Fruit fly (Drosophila melanogaster) whole organism, prepupa: Measurements from ENCODE around the gene CG3706.

Experiments used
- CG10631 ChIP-seq: fragments of 200-800 bp; sonication (Bioruptor generic); optimal IDR thresholded peaks from 2 replicates; lab custom pipeline; 2016; ENCODE audit warnings: missing biosample characterization, missing genetic modification characterization
- CG10669 ChIP-seq: fragments of 200-800 bp; sonication (Bioruptor generic); optimal IDR thresholded peaks from 3 replicates; lab custom pipeline; 2018; ENCODE audit warnings: missing biosample characterization, mild to moderate bottlenecking, missing genetic modification characterization, moderate library complexity
- CG11294 ChIP-seq: fragments of 200-800 bp; sonication (Bioruptor generic); IDR thresholded peaks from 2 replicates; pipeline ENCODE4 v1.3.6; 2022; ENCODE audit warnings: missing biosample characterization, missing genetic modification characterization
- CG11902 ChIP-seq: fragments of 200-800 bp; sonication (Bioruptor generic); optimal IDR thresholded peaks from 3 replicates; lab custom pipeline; 2016; ENCODE audit warnings: missing biosample characterization, missing genetic modification characterization
- CG1621 ChIP-seq: fragments of 200-800 bp; sonication (Bioruptor generic); optimal IDR thresholded peaks from 3 replicates; lab custom pipeline; 2018; ENCODE audit warnings: missing biosample characterization, mild to moderate bottlenecking, missing genetic modification characterization
- CG16779 ChIP-seq: fragments of 200-800 bp; sonication (Bioruptor generic); optimal IDR thresholded peaks from 3 replicates; lab custom pipeline; 2017; ENCODE audit warnings: missing biosample characterization, mild to moderate bottlenecking, missing genetic modification characterization
- CG32006 ChIP-seq: fragments of 200-800 bp; sonication (Bioruptor generic); optimal IDR thresholded peaks from 3 replicates; lab custom pipeline; 2017; ENCODE audit warnings: missing biosample characterization, mild to moderate bottlenecking, missing genetic modification characterization
- CG34406 ChIP-seq: fragments of 200-800 bp; sonication (Bioruptor generic); optimal IDR thresholded peaks from 3 replicates; lab custom pipeline; 2016; ENCODE audit warnings: missing biosample characterization, missing genetic modification characterization
- CG4318 ChIP-seq: fragments of 200-800 bp; sonication (Bioruptor generic); optimal IDR thresholded peaks from 3 replicates; lab custom pipeline; 2017; ENCODE audit warnings: missing biosample characterization, mild to moderate bottlenecking, missing genetic modification characterization
- CG6163 ChIP-seq: fragments of 200-800 bp; sonication (Bioruptor generic); IDR thresholded peaks from 3 replicates; pipeline ENCODE4 v1.3.6; 2022; ENCODE audit warnings: missing biosample characterization, missing genetic modification characterization
- CG6276 ChIP-seq: fragments of 200-800 bp; sonication (Bioruptor generic); optimal IDR thresholded peaks from 2 replicates; lab custom pipeline; 2017; ENCODE audit warnings: missing biosample characterization, mild to moderate bottlenecking, missing genetic modification characterization
- CG6808 ChIP-seq: fragments of 200-800 bp; sonication (Bioruptor generic); optimal IDR thresholded peaks from 3 replicates; lab custom pipeline; 2017; ENCODE audit warnings: missing biosample characterization, missing genetic modification characterization, mild to moderate bottlenecking, moderate library complexity, missing genetic modification reagents
- CG6854 ChIP-seq: fragments of 200-800 bp; sonication (Bioruptor generic); optimal IDR thresholded peaks from 2 replicates; lab custom pipeline; 2017; ENCODE audit warnings: missing biosample characterization, mild to moderate bottlenecking, missing genetic modification characterization
- CG8119 ChIP-seq: fragments of 200-800 bp; sonication (Bioruptor generic); IDR thresholded peaks from 3 replicates; pipeline ENCODE4 v1.3.6; 2022; ENCODE audit warnings: missing biosample characterization, missing genetic modification characterization
- CG8319 ChIP-seq: fragments of 200-800 bp; sonication (Bioruptor generic); optimal IDR thresholded peaks from 3 replicates; lab custom pipeline; 2016; ENCODE audit warnings: missing biosample characterization, missing genetic modification characterization
- CG9139 ChIP-seq: fragments of 200-800 bp; sonication (Bioruptor generic); optimal IDR thresholded peaks from 3 replicates; lab custom pipeline; 2017; ENCODE audit warnings: missing biosample characterization, mild to moderate bottlenecking, missing genetic modification characterization
- Eip75B ChIP-seq: fragments of 200-800 bp; sonication (Bioruptor generic); optimal IDR thresholded peaks from 3 replicates; lab custom pipeline; 2016; ENCODE audit warnings: missing biosample characterization, missing genetic modification characterization
- Eip78C ChIP-seq: fragments of 200-800 bp; sonication (Bioruptor generic); peaks from one replicate; lab custom pipeline; 2016; ENCODE audit warnings: missing biosample characterization, missing genetic modification characterization
- Eip93F ChIP-seq: fragments of 200-800 bp; sonication (Bioruptor generic); optimal IDR thresholded peaks from 2 replicates; lab custom pipeline; 2016; ENCODE audit warnings: missing biosample characterization, mild to moderate bottlenecking, missing genetic modification characterization
- Ets96B ChIP-seq: fragments of 200-800 bp; optimal IDR thresholded peaks from 2 replicates; lab custom pipeline; 2019; ENCODE audit warnings: missing biosample characterization, mild to moderate bottlenecking, missing genetic modification characterization, moderate library complexity
- Gug ChIP-seq: fragments of 200-800 bp; sonication (Bioruptor generic); IDR thresholded peaks from 2 replicates; pipeline ENCODE4 v1.3.6; 2022; ENCODE audit warnings: missing biosample characterization, missing genetic modification characterization
- Hr39 ChIP-seq: fragments of 200-800 bp; sonication (Bioruptor generic); optimal IDR thresholded peaks from 2 replicates; lab custom pipeline; 2016; ENCODE audit warnings: missing biosample characterization, missing genetic modification characterization
- Smox ChIP-seq: fragments of 200-800 bp; sonication (Bioruptor generic); optimal IDR thresholded peaks from 3 replicates; lab custom pipeline; 2016; ENCODE audit warnings: missing biosample characterization, missing genetic modification characterization
- Sox102F ChIP-seq: fragments of 200-800 bp; sonication (Bioruptor generic); optimal IDR thresholded peaks from 2 replicates; lab custom pipeline; 2016; ENCODE audit warnings: missing biosample characterization, mild to moderate bottlenecking, missing genetic modification characterization
- Sox14 ChIP-seq: fragments of 200-800 bp; sonication (Bioruptor generic); optimal IDR thresholded peaks from 3 replicates; lab custom pipeline; 2016; ENCODE audit warnings: missing biosample characterization, missing genetic modification characterization
- acj6 ChIP-seq: fragments of 200-800 bp; sonication (Bioruptor generic); optimal IDR thresholded peaks from 3 replicates; lab custom pipeline; 2016; ENCODE audit warnings: missing biosample characterization, missing genetic modification characterization
- dac ChIP-seq: fragments of 200-800 bp; sonication (Bioruptor generic); optimal IDR thresholded peaks from 2 replicates; lab custom pipeline; 2017; ENCODE audit warnings: missing biosample characterization, mild to moderate bottlenecking, missing genetic modification characterization
- esn ChIP-seq: fragments of 200-800 bp; sonication (Bioruptor generic); optimal IDR thresholded peaks from 2 replicates; lab custom pipeline; 2016; ENCODE audit warnings: missing biosample characterization, mild to moderate bottlenecking, missing genetic modification characterization, moderate library complexity
- fd59A ChIP-seq: fragments of 200-800 bp; sonication (Bioruptor generic); optimal IDR thresholded peaks from 2 replicates; lab custom pipeline; 2017; ENCODE audit warnings: missing biosample characterization, mild to moderate bottlenecking, missing genetic modification characterization, missing genetic modification reagents
- salr ChIP-seq, 2 experiments: fragments of 200-800 bp; sonication (Bioruptor generic); optimal IDR thresholded peaks; 3 replicates each; lab custom pipeline; 2016 to 2018; ENCODE audit warnings: missing biosample characterization in 2 of 2, missing genetic modification characterization in 2 of 2, mild to moderate bottlenecking in 1 of 2
- spab ChIP-seq: fragments of 200-800 bp; sonication (Bioruptor generic); optimal IDR thresholded peaks from 2 replicates; lab custom pipeline; 2017; ENCODE audit warnings: missing biosample characterization, mild to moderate bottlenecking, missing genetic modification characterization, missing genetic modification reagents
- svp ChIP-seq: fragments of 200-800 bp; sonication (Bioruptor generic); peaks from one replicate; lab custom pipeline; 2016; ENCODE audit warnings: missing biosample characterization, missing genetic modification characterization
- vri ChIP-seq: fragments of 200-800 bp; sonication (Bioruptor generic); optimal IDR thresholded peaks from 3 replicates; lab custom pipeline; 2016; ENCODE audit warnings: missing biosample characterization, mild to moderate bottlenecking, missing genetic modification characterization

The CG3706 gene

dm6 chrX:947450-948284, 15.4 kb upstream of the CG3706 start, which contains the start of gene CG3699 (continued):
- TF ChIP-seq CG4318 (GFP tag; lab: Kevin White, UChicago) (no peak), Hr39 (GFP tag; lab: Kevin White, UChicago) (peak; percentile 60), svp (peak; percentile 79), CG1621 (no peak), CG8119 (GFP tag; lab: Robert Waterston, UW) (no peak), CG11902 (GFP tag; lab: Kevin White, UChicago) (peak; percentile 30), CG32006 (peak; percentile 62), Eip75B (GFP tag; lab: Kevin White, UChicago) (peak; percentile 42), CG6854 (GFP tag; lab: Kevin White, UChicago) (no peak), Gug (no peak)
- TF ChIP-seq, all 60 proteins: peak for 37

- TF ChIP-seq Eip75B (GFP tag; lab: Kevin White, UChicago) = peak; percentile 2
- TF ChIP-seq svp = peak; percentile 95
- no peak for TF ChIP-seq CG8119 (GFP tag; lab: Robert Waterston, UW)
- no peak for TF ChIP-seq fd59A (GFP tag; lab: Kevin White, UChicago)
These were observed 13.9 kb upstream of the CG3706 start for dm6 chrX:946162-946561.

- no peak for TF ChIP-seq dac (GFP tag; lab: Kevin White, UChicago)
- peak; percentile 9 for TF ChIP-seq Eip78C (GFP tag; lab: Kevin White, UChicago)
- no peak for TF ChIP-seq salr (GFP tag; optimal IDR thresholded peaks at IDR 0.05; lab: Kevin White, UChicago)
- TF ChIP-seq CG6163 (GFP tag; lab: Robert Waterston, UW) = no peak
- TF ChIP-seq, all 60 proteins: peak for 1
These were observed 13.3 kb upstream of the CG3706 start, which contains the start of gene CG3703 for dm6 chrX:945446-946013. Gene CG3703 (minus strand): TSS chrX:945773.

- TF ChIP-seq CG6163 (GFP tag; lab: Robert Waterston, UW) = no peak
- TF ChIP-seq CG1621 = peak; percentile 19
- TF ChIP-seq CG10669 (GFP tag; lab: Kevin White, UChicago) = no peak
- TF ChIP-seq CG9139 (GFP tag; lab: Kevin White, UChicago) = no peak
- TF ChIP-seq CG6276 = no peak
- no peak for TF ChIP-seq CG16779 (tag; lab: Kevin White, UChicago)
- TF ChIP-seq Smox (GFP tag; lab: Kevin White, UChicago) = no peak
- no peak for TF ChIP-seq acj6 (GFP tag; lab: Kevin White, UChicago)
- TF ChIP-seq esn (GFP tag; lab: Kevin White, UChicago) = peak; percentile 14
- no peak for TF ChIP-seq Gug
These were observed 8.4 kb upstream of the CG3706 start, which contains the start of the genes CG3704 and mus81 for dm6 chrX:940580-941184. Gene CG3704 (minus strand): TSS chrX:940805. Gene mus81 (plus strand): TSS chrX:941075.

dm6 chrX:935901-936207, 3.6 kb upstream of the CG3706 start:
- TF ChIP-seq CG10669 (GFP tag; lab: Kevin White, UChicago) (no peak), CG6808 (no peak), vri (GFP tag; lab: Kevin White, UChicago) (no peak)

dm6 chrX:935049-935900, 3.0 kb upstream of the CG3706 start, which contains the start of gene TRAM:
Gene TRAM (plus strand): TSS chrX:935232.
- TF ChIP-seq Ets96B (peak; percentile 97), Sox14 (GFP tag; lab: Kevin White, UChicago) (peak; percentile 98), Sox102F (GFP tag; lab: Kevin White, UChicago) (peak; percentile 93), CG11294 (peak; percentile 98), CG10631 (peak; percentile 98), Eip93F (GFP tag; lab: Kevin White, UChicago) (peak; percentile 88), CG16779 (tag; lab: Kevin White, UChicago) (peak; percentile 96), CG6854 (GFP tag; lab: Kevin White, UChicago) (peak; percentile 95), fd59A (GFP tag; lab: Kevin White, UChicago) (peak; percentile 98), CG10669 (GFP tag; lab: Kevin White, UChicago) (peak; percentile 98), dac (GFP tag; lab: Kevin White, UChicago) (peak; percentile 99), CG8319 (GFP tag; lab: Kevin White, UChicago) (peak; percentile 94), Smox (GFP tag; lab: Kevin White, UChicago) (peak; percentile 96), CG6276 (peak; percentile 98), CG8119 (GFP tag; lab: Robert Waterston, UW) (peak; percentile 99), acj6 (GFP tag; lab: Kevin White, UChicago) (peak; percentile 96), Eip78C (GFP tag; lab: Kevin White, UChicago) (peak; percentile 98), CG34406 (GFP tag; lab: Kevin White, UChicago) (peak; percentile 95), spab (GFP tag; lab: Kevin White, UChicago) (peak; percentile 96), esn (GFP tag; lab: Kevin White, UChicago) (peak; percentile 97), CG9139 (GFP tag; lab: Kevin White, UChicago) (peak; percentile 96)
